Worm (Caenorhabditis elegans) whole organism, L3 larva: ENCODE data around the gene fzo-1.

Experiments used
- ZK546.5 ChIP-seq: sonication (generic microtip); optimal IDR thresholded peaks from 2 replicates; lab custom pipeline; 2017; ENCODE audit warnings: missing biosample characterization, missing genetic modification characterization
- aly-2 ChIP-seq: fragments of 150-350 bp; optimal IDR thresholded peaks from 2 replicates; lab custom pipeline; 2014; ENCODE audit warnings: missing biosample characterization, missing genetic modification characterization
- ama-1 ChIP-seq: fragments of 150-350 bp; optimal IDR thresholded peaks from 2 replicates; lab custom pipeline; 2018
- ceh-16 ChIP-seq: sonication (generic microtip); optimal IDR thresholded peaks from 2 replicates; lab custom pipeline; 2017; ENCODE audit warnings: missing biosample characterization, missing genetic modification characterization
- ceh-82 ChIP-seq: fragments of 150-350 bp; optimal IDR thresholded peaks from 2 replicates; lab custom pipeline; 2014; ENCODE audit warnings: missing biosample characterization, missing genetic modification characterization
- fkh-10 ChIP-seq: sonication (generic microtip); optimal IDR thresholded peaks from 2 replicates; lab custom pipeline; 2017; ENCODE audit warnings: missing biosample characterization, missing genetic modification reagents, missing genetic modification characterization
- mdl-1 ChIP-seq: fragments of 150-350 bp; optimal IDR thresholded peaks from 2 replicates; lab custom pipeline; 2014; ENCODE audit warnings: missing biosample characterization, missing genetic modification characterization
- nhr-77 ChIP-seq: fragments of 150-350 bp; optimal IDR thresholded peaks from 2 replicates; lab custom pipeline; 2014; ENCODE audit warnings: missing biosample characterization, missing genetic modification characterization
- snpc-4 ChIP-seq: fragments of 150-350 bp; optimal IDR thresholded peaks from 2 replicates; lab custom pipeline; 2014; ENCODE audit warnings: missing biosample characterization, missing genetic modification characterization
- unc-62 ChIP-seq: fragments of 150-350 bp; sonication (generic microtip); optimal IDR thresholded peaks from 4 replicates; lab custom pipeline; 2014; ENCODE audit warnings: missing biosample characterization, missing genetic modification reagents, missing genetic modification characterization
- ztf-11 ChIP-seq: fragments of 150-350 bp; optimal IDR thresholded peaks from 2 replicates; lab custom pipeline; 2014; ENCODE audit warnings: missing biosample characterization, missing genetic modification characterization

DNA sequence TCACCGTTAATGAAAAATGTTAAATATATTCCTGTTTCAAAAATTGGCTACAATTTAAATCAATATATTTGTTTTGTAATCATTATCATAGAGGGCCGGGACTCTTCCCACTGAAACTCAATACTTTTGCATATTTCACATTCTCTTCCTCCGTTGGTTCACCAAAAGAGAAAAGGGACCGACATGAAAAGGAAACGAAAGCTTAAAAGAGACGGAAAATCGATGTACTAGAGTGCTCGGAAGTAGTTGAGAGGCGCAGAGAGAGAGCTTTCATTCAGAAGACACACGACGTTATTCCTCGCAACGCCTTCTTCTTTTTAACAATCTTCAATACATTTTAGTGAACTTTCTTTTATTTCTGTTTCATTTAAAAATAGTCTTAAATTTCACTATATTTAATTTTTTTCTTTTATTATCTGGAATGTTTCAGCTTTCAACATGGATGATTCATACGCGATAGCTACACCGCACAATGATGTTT, 15.7 kb downstream of the fzo-1 start, which contains the start of gene ehs-1:
- TF ChIP-seq ceh-82 (no peak), ztf-11 (tag; lab: Kevin White, UChicago) (no peak), snpc-4 (peak; percentile 26), unc-62 (GFP tag; lab: Kevin White, UChicago) (no peak), fkh-10 (GFP tag; lab: Kevin White, UChicago) (no peak), ZK546.5 (no peak), mdl-1 (no peak), aly-2 (tag; lab: Kevin White, UChicago) (no peak), ceh-16 (tag; lab: Kevin White, UChicago) (no peak), ama-1 (no peak), nhr-77 (tag; lab: Kevin White, UChicago) (no peak)
